Worm (Caenorhabditis elegans) whole organism, L2 larva: ENCODE data around the gene F58G1.8.

Experiments used
- C34F6.9 ChIP-seq: fragments of 150-350 bp; optimal IDR thresholded peaks from 2 replicates; lab custom pipeline; 2014; ENCODE audit warnings: missing biosample characterization, missing genetic modification characterization
- F13H6.1 ChIP-seq: sonication (generic microtip); optimal IDR thresholded peaks from 2 replicates; lab custom pipeline; 2016; ENCODE audit warnings: missing genetic modification characterization, missing compliant biosample characterization
- R02D3.7 ChIP-seq: fragments of 150-350 bp; optimal IDR thresholded peaks from 2 replicates; lab custom pipeline; 2014; ENCODE audit warnings: missing biosample characterization, missing genetic modification characterization
- ZK546.5 ChIP-seq: sonication (generic microtip); optimal IDR thresholded peaks from 2 replicates; lab custom pipeline; 2017; ENCODE audit warnings: missing biosample characterization, missing genetic modification characterization
- aly-2 ChIP-seq: fragments of 150-350 bp; optimal IDR thresholded peaks from 2 replicates; lab custom pipeline; 2014; ENCODE audit warnings: missing biosample characterization, missing genetic modification characterization
- ama-1 ChIP-seq: fragments of 150-350 bp; optimal IDR thresholded peaks from 2 replicates; lab custom pipeline; 2018; ENCODE audit warnings: inconsistent platforms
- blmp-1 ChIP-seq: sonication (generic microtip); optimal IDR thresholded peaks from 2 replicates; lab custom pipeline; 2017; ENCODE audit warnings: missing genetic modification characterization, mild to moderate bottlenecking, missing compliant biosample characterization, antibody characterized with exemption, moderate library complexity; ENCODE audit not compliant: insufficient read depth
- crh-2 ChIP-seq: sonication (generic microtip); optimal IDR thresholded peaks from 2 replicates; lab custom pipeline; 2017; ENCODE audit warnings: missing biosample characterization, missing genetic modification characterization
- dmd-4 ChIP-seq: sonication (generic microtip); optimal IDR thresholded peaks from 2 replicates; lab custom pipeline; 2017; ENCODE audit warnings: missing biosample characterization, missing genetic modification characterization
- egl-27 ChIP-seq: sonication (generic microtip); optimal IDR thresholded peaks from 3 replicates; lab custom pipeline; 2017; ENCODE audit warnings: missing biosample characterization, missing genetic modification reagents, missing genetic modification characterization
- elt-1 ChIP-seq: fragments of 150-350 bp; optimal IDR thresholded peaks from 2 replicates; lab custom pipeline; 2014; ENCODE audit warnings: missing biosample characterization, missing genetic modification characterization
- elt-3 ChIP-seq: sonication (generic microtip); optimal IDR thresholded peaks from 2 replicates; lab custom pipeline; 2017; ENCODE audit warnings: missing biosample characterization, missing genetic modification characterization
- fos-1 ChIP-seq: fragments of 150-350 bp; optimal IDR thresholded peaks from 2 replicates; lab custom pipeline; 2014; ENCODE audit warnings: missing biosample characterization, missing genetic modification characterization
- gmeb-1 ChIP-seq: fragments of 150-350 bp; optimal IDR thresholded peaks from 2 replicates; lab custom pipeline; 2014; ENCODE audit warnings: missing biosample characterization, missing genetic modification characterization
- lin-11 ChIP-seq: fragments of 150-350 bp; sonication (generic microtip); optimal IDR thresholded peaks from 2 replicates; lab custom pipeline; 2014; ENCODE audit warnings: missing biosample characterization, missing genetic modification characterization, inconsistent platforms, mixed read lengths
- lin-13 ChIP-seq: fragments of 150-350 bp; optimal IDR thresholded peaks from 2 replicates; lab custom pipeline; 2014; ENCODE audit warnings: missing biosample characterization, missing genetic modification reagents, missing genetic modification characterization
- mab-5 ChIP-seq: fragments of 150-350 bp; optimal IDR thresholded peaks from 2 replicates; lab custom pipeline; 2014; ENCODE audit warnings: missing biosample characterization, missing genetic modification characterization
- mbf-1 ChIP-seq: sonication (generic microtip); optimal IDR thresholded peaks from 2 replicates; lab custom pipeline; 2017; ENCODE audit warnings: missing biosample characterization, missing genetic modification characterization
- mdl-1 ChIP-seq, 2 experiments: fragments of 150-350 bp in 1 of 2; sonication (generic microtip) in 1 of 2; optimal IDR thresholded peaks; 2 replicates each; lab custom pipeline; 2017; ENCODE audit warnings: missing biosample characterization in 2 of 2, missing genetic modification characterization in 2 of 2
- nhr-10 ChIP-seq: sonication (generic microtip); optimal IDR thresholded peaks from 2 replicates; lab custom pipeline; 2017; ENCODE audit warnings: missing biosample characterization, missing genetic modification characterization
- nhr-11 ChIP-seq: fragments of 150-350 bp; optimal IDR thresholded peaks from 2 replicates; lab custom pipeline; 2014; ENCODE audit warnings: missing biosample characterization, missing genetic modification characterization
- nhr-12 ChIP-seq: fragments of 150-350 bp; optimal IDR thresholded peaks from 2 replicates; lab custom pipeline; 2014; ENCODE audit warnings: missing biosample characterization, missing genetic modification characterization
- nhr-129 ChIP-seq: fragments of 150-350 bp; optimal IDR thresholded peaks from 2 replicates; lab custom pipeline; 2014; ENCODE audit warnings: missing biosample characterization, missing genetic modification characterization
- nhr-21 ChIP-seq: fragments of 150-350 bp; optimal IDR thresholded peaks from 2 replicates; lab custom pipeline; 2014; ENCODE audit warnings: missing biosample characterization, missing genetic modification characterization
- nhr-25 ChIP-seq: fragments of 150-350 bp; sonication (generic microtip); optimal IDR thresholded peaks from 3 replicates; lab custom pipeline; 2014; ENCODE audit warnings: missing biosample characterization, missing genetic modification characterization
- nhr-6 ChIP-seq: fragments of 150-350 bp; optimal IDR thresholded peaks from 2 replicates; lab custom pipeline; 2014; ENCODE audit warnings: missing biosample characterization, missing genetic modification characterization
- nhr-77 ChIP-seq: fragments of 150-350 bp; optimal IDR thresholded peaks from 2 replicates; lab custom pipeline; 2014; ENCODE audit warnings: missing biosample characterization, missing genetic modification characterization
- peb-1 ChIP-seq: fragments of 150-350 bp; optimal IDR thresholded peaks from 2 replicates; lab custom pipeline; 2014; ENCODE audit warnings: missing biosample characterization, missing genetic modification characterization
- sem-4 ChIP-seq: fragments of 150-350 bp; optimal IDR thresholded peaks from 2 replicates; lab custom pipeline; 2014; ENCODE audit warnings: missing biosample characterization, missing genetic modification reagents, missing genetic modification characterization
- skn-1 ChIP-seq: sonication (generic microtip); optimal IDR thresholded peaks from 2 replicates; lab custom pipeline; 2017; ENCODE audit warnings: missing biosample characterization, missing genetic modification characterization
- sma-3 ChIP-seq: sonication (generic microtip); optimal IDR thresholded peaks from 2 replicates; lab custom pipeline; 2016; ENCODE audit warnings: missing genetic modification reagents, missing genetic modification characterization, missing compliant biosample characterization
- snpc-4 ChIP-seq: fragments of 150-350 bp; optimal IDR thresholded peaks from 2 replicates; lab custom pipeline; 2014; ENCODE audit warnings: missing biosample characterization, missing genetic modification characterization
- unc-39 ChIP-seq: fragments of 150-350 bp; optimal IDR thresholded peaks from 2 replicates; lab custom pipeline; 2014; ENCODE audit warnings: missing biosample characterization, missing genetic modification characterization
- unc-62 ChIP-seq: fragments of 150-350 bp; optimal IDR thresholded peaks from 2 replicates; lab custom pipeline; 2014; ENCODE audit warnings: missing biosample characterization, missing genetic modification reagents, missing genetic modification characterization
- zag-1 ChIP-seq: fragments of 150-350 bp; optimal IDR thresholded peaks from 2 replicates; lab custom pipeline; 2014; ENCODE audit warnings: missing biosample characterization, missing genetic modification characterization
- ztf-1 ChIP-seq: fragments of 200-800 bp; sonication (Bioruptor generic); conservative IDR thresholded peaks from 2 replicates; pipeline ENCODE4 v1.3.6; 2022; ENCODE audit warnings: missing genetic modification characterization, missing compliant biosample characterization
- ztf-4 ChIP-seq: fragments of 150-350 bp; optimal IDR thresholded peaks from 2 replicates; lab custom pipeline; 2014; ENCODE audit warnings: missing biosample characterization, missing genetic modification characterization

Gene F58G1.8

DNA sequence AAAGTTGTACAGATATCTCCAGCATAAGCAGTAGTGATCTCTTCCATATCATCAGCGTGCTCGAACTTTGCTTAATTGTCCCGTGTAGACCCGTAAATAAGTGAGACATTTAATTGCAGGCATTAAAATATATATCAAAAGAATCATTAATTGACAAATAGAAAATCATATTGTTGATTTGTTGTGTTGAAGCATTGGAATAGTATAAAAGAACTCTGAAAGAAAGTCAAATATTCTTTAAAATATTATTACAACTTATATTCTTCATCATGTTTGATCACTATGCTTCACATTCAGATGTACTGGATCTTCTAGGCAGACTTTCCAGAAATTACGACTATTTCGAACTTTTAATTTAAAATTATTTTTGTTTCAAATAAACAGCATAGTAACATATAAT is at the start of gene F58G1.8:
TSS of gene F58G1.8 (minus strand) at position 101 of the 400 bp plus-strand sequence.
- TF ChIP-seq peb-1 (tag; lab: Kevin White, UChicago) (no peak), unc-39 (no peak), nhr-12 (tag; lab: Kevin White, UChicago) (no peak), ama-1 (no peak), nhr-25 (tag; lab: Kevin White, UChicago) (no peak), nhr-129 (tag; lab: Kevin White, UChicago) (no peak), snpc-4 (no peak), egl-27 (no peak)

DNA sequence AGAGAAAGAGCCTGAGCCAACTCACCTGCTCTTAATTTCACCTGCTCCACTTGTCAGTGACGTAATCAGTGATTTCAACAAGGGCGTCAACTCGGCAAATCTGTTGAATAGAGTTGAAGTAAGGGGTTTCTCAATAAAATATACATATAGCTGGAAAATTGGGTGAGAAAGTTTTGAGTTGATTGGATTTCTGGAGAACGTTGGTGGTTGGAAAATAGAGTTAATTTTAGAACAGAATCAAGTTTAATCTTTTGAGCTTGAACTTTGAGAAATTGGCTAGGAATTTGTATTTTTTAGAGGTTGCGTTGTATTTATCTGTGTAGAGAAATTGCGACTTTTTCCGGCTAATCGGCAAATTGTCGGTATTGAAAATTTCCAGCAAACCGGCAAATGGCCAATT is 44.2 kb upstream of the F58G1.8 start, which contains the start of gene Y38F1A.4:
TSS of gene Y38F1A.4 (minus strand) at position 101 of the 400 bp plus-strand sequence.
- TF ChIP-seq lin-11 (tag; lab: Kevin White, UChicago): no peak
- no peak for TF ChIP-seq elt-1 (tag; lab: Kevin White, UChicago)
- TF ChIP-seq nhr-12 (tag; lab: Kevin White, UChicago): no peak
- no peak for TF ChIP-seq nhr-6 (tag; lab: Kevin White, UChicago)
- TF ChIP-seq mab-5 (tag; lab: Kevin White, UChicago): no peak
- TF ChIP-seq nhr-10: no peak
- TF ChIP-seq dmd-4 (tag; lab: Kevin White, UChicago): no peak
- TF ChIP-seq unc-62 (GFP tag; lab: Kevin White, UChicago): no peak
- no peak for TF ChIP-seq crh-2 (tag; lab: Kevin White, UChicago)
- no peak for TF ChIP-seq snpc-4
- no peak for TF ChIP-seq nhr-77 (tag; lab: Kevin White, UChicago)
- TF ChIP-seq F13H6.1 (tag; lab: Kevin White, UChicago): no peak
- no peak for TF ChIP-seq lin-13 (GFP tag; lab: Kevin White, UChicago)
- TF ChIP-seq ztf-1 (GFP tag; lab: Robert Waterston, UW): no peak
- TF ChIP-seq ztf-4 (tag; lab: Kevin White, UChicago): no peak
- TF ChIP-seq unc-39: no peak
- TF ChIP-seq ZK546.5: no peak
- TF ChIP-seq, all 48 proteins: peak for 0

DNA sequence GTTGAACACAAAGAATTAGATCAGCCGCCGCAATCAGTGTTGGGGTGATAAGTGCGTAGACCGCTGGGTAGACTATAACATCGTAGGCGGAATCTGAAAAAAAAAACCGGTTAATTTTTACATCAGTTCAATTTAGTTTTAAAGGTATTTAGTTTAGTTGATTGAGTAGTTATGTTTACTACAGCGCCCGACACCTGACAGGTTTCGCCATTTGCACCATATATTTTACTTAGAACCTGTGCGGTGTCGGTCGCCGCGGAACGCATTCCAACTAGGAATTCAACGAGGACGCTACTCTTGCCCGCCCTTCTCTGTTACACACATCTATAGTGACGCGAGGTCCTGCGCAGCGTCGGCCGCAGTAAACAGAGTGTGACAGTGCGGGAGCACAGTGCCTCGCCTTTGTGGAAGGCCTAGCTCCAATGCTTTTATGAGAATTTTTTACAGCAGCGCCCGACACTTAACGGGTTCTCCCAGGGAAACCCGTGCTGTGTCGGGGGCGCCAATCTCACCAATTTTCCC is 43.1 kb upstream of the F58G1.8 start:
- TF ChIP-seq F13H6.1 (tag; lab: Kevin White, UChicago): no peak
- TF ChIP-seq elt-3 (tag; lab: Kevin White, UChicago): no peak
- peak; percentile 63 for TF ChIP-seq snpc-4

DNA sequence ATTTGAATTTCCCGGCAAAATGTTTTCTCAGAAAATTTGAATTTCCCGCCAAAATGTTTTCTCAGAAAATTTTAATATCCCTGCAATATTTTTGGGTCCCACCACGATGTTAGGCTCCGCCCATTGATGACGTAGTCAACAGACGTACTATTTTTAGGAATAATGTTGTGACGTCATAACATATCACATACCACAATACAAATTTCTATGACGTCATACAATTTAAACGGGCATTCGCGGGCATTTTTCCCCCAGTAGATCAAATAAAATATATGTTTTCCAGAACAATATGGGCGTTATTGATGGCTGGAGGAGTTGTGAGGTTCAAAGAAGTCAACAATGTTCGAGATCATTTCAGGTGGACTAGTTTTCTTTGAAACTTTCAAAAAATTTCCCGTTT is 40.8 kb upstream of the F58G1.8 start:
- TF ChIP-seq nhr-6 (tag; lab: Kevin White, UChicago) (no peak), C34F6.9 (no peak), unc-39 (no peak), nhr-12 (tag; lab: Kevin White, UChicago) (no peak), blmp-1 (tag; lab: Kevin White, UChicago) (no peak), R02D3.7 (tag; lab: Kevin White, UChicago) (no peak)
- TF ChIP-seq, all 48 proteins: peak for 0

DNA sequence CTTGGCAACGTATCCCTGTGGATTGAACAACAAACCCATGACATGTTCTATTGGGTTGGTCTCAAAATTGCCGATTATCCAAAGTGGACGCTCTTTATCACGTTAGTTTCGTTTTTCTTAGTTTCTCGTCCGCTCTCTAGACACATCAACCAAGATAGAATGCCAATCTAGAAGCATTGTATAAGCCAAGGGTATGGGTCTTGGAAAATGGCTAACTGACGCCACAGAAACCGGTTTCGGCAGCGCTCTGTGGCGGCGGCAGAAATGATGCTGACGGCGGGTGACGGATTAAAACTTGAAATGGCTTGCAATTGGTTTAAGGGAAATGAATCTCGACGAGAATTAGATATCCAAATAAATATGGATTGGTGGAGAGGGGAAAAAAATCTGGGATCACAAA is 40.1 kb upstream of the F58G1.8 start:
- no peak for TF ChIP-seq fos-1 (tag; lab: Kevin White, UChicago)
- peak; percentile 27 for TF ChIP-seq nhr-21
- TF ChIP-seq peb-1 (tag; lab: Kevin White, UChicago): peak; percentile 33
- TF ChIP-seq unc-62 (GFP tag; lab: Kevin White, UChicago): no peak

DNA sequence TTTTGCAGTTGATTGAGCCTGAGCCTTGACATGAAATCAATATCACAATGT is 39.9 kb upstream of the F58G1.8 start, which contains the start of gene ptr-18:
TSS of gene ptr-18 (plus strand) at position 9 of the 51 bp plus-strand sequence.
- no peak for TF ChIP-seq nhr-129 (tag; lab: Kevin White, UChicago)
- no peak for TF ChIP-seq gmeb-1
- no peak for TF ChIP-seq skn-1 (tag; lab: Kevin White, UChicago)
- TF ChIP-seq sem-4 (tag; lab: Kevin White, UChicago): no peak
- TF ChIP-seq elt-1 (tag; lab: Kevin White, UChicago): no peak
- TF ChIP-seq sma-3 (GFP tag; lab: Kevin White, UChicago): no peak
- TF ChIP-seq C34F6.9: no peak
- TF ChIP-seq mbf-1: no peak
- TF ChIP-seq peb-1 (tag; lab: Kevin White, UChicago): no peak
- TF ChIP-seq zag-1 (tag; lab: Kevin White, UChicago): no peak
- TF ChIP-seq nhr-25 (tag; lab: Kevin White, UChicago): no peak
- TF ChIP-seq crh-2 (tag; lab: Kevin White, UChicago): no peak
- TF ChIP-seq aly-2 (tag; lab: Kevin White, UChicago): no peak
- TF ChIP-seq nhr-11 (tag; lab: Kevin White, UChicago): no peak
- TF ChIP-seq mdl-1 (tag; optimal IDR thresholded peaks at IDR 0.05; lab: Kevin White, UChicago): no peak
- no peak for TF ChIP-seq nhr-10
- TF ChIP-seq, all 48 proteins: peak for 0
